Fruit fly (Drosophila melanogaster) whole organism, embryonic: ENCODE data around the gene Claspin.
A peak's percentile ranks its signal among the peaks of the same experiment; 100 is the strongest.

ENCODE experiments used
- CG10209 ChIP-seq: fragments of 200-800 bp; sonication (Bioruptor generic); optimal IDR thresholded peaks from 3 replicates; lab custom pipeline; 2017; ENCODE audit warnings: missing biosample characterization, mild to moderate bottlenecking, missing genetic modification characterization, missing genetic modification reagents
- CG10979 ChIP-seq: fragments of 200-800 bp; sonication (Bioruptor generic); optimal IDR thresholded peaks from 2 replicates; lab custom pipeline; 2018; ENCODE audit warnings: missing biosample characterization, mild to moderate bottlenecking, missing genetic modification characterization, moderate library complexity
- CG14441 ChIP-seq: fragments of 200-800 bp; sonication (Bioruptor generic); IDR thresholded peaks from 2 replicates; pipeline ENCODE4 v1.3.6; 2022; ENCODE audit warnings: missing biosample characterization, missing genetic modification characterization
- CG1529 ChIP-seq: fragments of 200-800 bp; sonication (Bioruptor generic); optimal IDR thresholded peaks from 3 replicates; lab custom pipeline; 2018; ENCODE audit warnings: missing biosample characterization, missing genetic modification characterization
- CG15514 ChIP-seq: fragments of 200-800 bp; sonication (Bioruptor generic); optimal IDR thresholded peaks from 3 replicates; lab custom pipeline; 2017; ENCODE audit warnings: missing biosample characterization, missing genetic modification characterization, mild to moderate bottlenecking, moderate library complexity, missing genetic modification reagents
- CG15696 ChIP-seq: fragments of 200-800 bp; sonication (Bioruptor generic); optimal IDR thresholded peaks from 2 replicates; lab custom pipeline; 2019; ENCODE audit warnings: missing biosample characterization, mild to moderate bottlenecking, missing genetic modification characterization, moderate library complexity
- CG17385 ChIP-seq: fragments of 200-800 bp; sonication (Bioruptor generic); optimal IDR thresholded peaks from 3 replicates; lab custom pipeline; 2018; ENCODE audit warnings: missing biosample characterization, mild to moderate bottlenecking, missing genetic modification characterization
- CG17612 ChIP-seq: fragments of 200-800 bp; sonication (Bioruptor generic); IDR thresholded peaks from 2 replicates; pipeline ENCODE4 v1.3.6; 2022; ENCODE audit warnings: missing biosample characterization, missing genetic modification characterization
- CG18262 ChIP-seq: fragments of 200-800 bp; optimal IDR thresholded peaks from 3 replicates; lab custom pipeline; 2019; ENCODE audit warnings: missing biosample characterization, mild to moderate bottlenecking, missing genetic modification characterization, moderate library complexity
- CG18764 ChIP-seq: fragments of 200-800 bp; sonication (Bioruptor generic); optimal IDR thresholded peaks from 3 replicates; lab custom pipeline; 2016; ENCODE audit warnings: missing biosample characterization, missing genetic modification characterization
- CG43689 ChIP-seq: fragments of 200-800 bp; sonication (Bioruptor generic); IDR thresholded peaks from 2 replicates; pipeline ENCODE4 v1.3.6; 2022; ENCODE audit warnings: missing biosample characterization, missing genetic modification characterization
- CG4617 ChIP-seq: fragments of 200-800 bp; sonication (Bioruptor generic); optimal IDR thresholded peaks from 3 replicates; lab custom pipeline; 2016; ENCODE audit warnings: missing biosample characterization, missing genetic modification characterization, borderline replicate concordance
- CG4820 ChIP-seq: fragments of 200-800 bp; sonication (Bioruptor generic); optimal IDR thresholded peaks from 3 replicates; lab custom pipeline; 2016; ENCODE audit warnings: missing biosample characterization, missing genetic modification characterization
- CG9609 ChIP-seq: fragments of 200-800 bp; sonication (Bioruptor generic); optimal IDR thresholded peaks from 3 replicates; lab custom pipeline; 2016; ENCODE audit warnings: missing biosample characterization, missing genetic modification characterization
- CG9727 ChIP-seq: fragments of 200-800 bp; sonication (Bioruptor generic); optimal IDR thresholded peaks from 3 replicates; lab custom pipeline; 2017; ENCODE audit warnings: missing biosample characterization, mild to moderate bottlenecking, missing genetic modification characterization
- HLHmδ ChIP-seq: fragments of 200-800 bp; sonication (Bioruptor generic); optimal IDR thresholded peaks from 2 replicates; lab custom pipeline; 2018; ENCODE audit warnings: missing biosample characterization, mild to moderate bottlenecking, missing genetic modification characterization, moderate library complexity
- Hsf ChIP-seq: fragments of 200-800 bp; sonication (Bioruptor generic); optimal IDR thresholded peaks from 3 replicates; lab custom pipeline; 2016; ENCODE audit warnings: missing biosample characterization, missing genetic modification characterization
- Meics ChIP-seq: fragments of 200-800 bp; sonication (Bioruptor generic); optimal IDR thresholded peaks from 2 replicates; lab custom pipeline; 2017; ENCODE audit warnings: missing biosample characterization, mild to moderate bottlenecking, missing genetic modification characterization
- NC2β ChIP-seq: fragments of 200-800 bp; sonication (Bioruptor generic); optimal IDR thresholded peaks from 2 replicates; lab custom pipeline; 2016; ENCODE audit warnings: missing biosample characterization, missing genetic modification characterization
- Pdp1 ChIP-seq, 2 experiments: fragments of 200-800 bp; sonication (Bioruptor generic); optimal IDR thresholded peaks; 3 replicates each; lab custom pipeline; 2016; ENCODE audit warnings: missing biosample characterization in 2 of 2, missing genetic modification characterization in 2 of 2, mild to moderate bottlenecking in 1 of 2, moderate library complexity in 1 of 2
- Ptx1 ChIP-seq: fragments of 200-800 bp; sonication (Bioruptor generic); IDR thresholded peaks from 2 replicates; pipeline ENCODE4 v1.3.6; 2022; ENCODE audit warnings: missing biosample characterization, missing genetic modification characterization
- Xrp1 ChIP-seq: fragments of 200-800 bp; sonication (Bioruptor generic); IDR thresholded peaks from 2 replicates; pipeline ENCODE4 v1.3.6; 2022; ENCODE audit warnings: missing biosample characterization, missing genetic modification characterization
- abd-A ChIP-seq: fragments of 200-800 bp; sonication (Bioruptor generic); optimal IDR thresholded peaks from 3 replicates; lab custom pipeline; 2019; ENCODE audit warnings: missing biosample characterization, mild to moderate bottlenecking, missing genetic modification characterization, moderate library complexity
- ap ChIP-seq: fragments of 200-800 bp; sonication (Bioruptor generic); IDR thresholded peaks from 2 replicates; pipeline ENCODE4 v1.3.6; 2022; ENCODE audit warnings: missing biosample characterization, missing genetic modification characterization
- bowl ChIP-seq: fragments of 200-800 bp; sonication (Bioruptor generic); IDR thresholded peaks from 2 replicates; pipeline ENCODE4 v1.3.6; 2022; ENCODE audit warnings: missing biosample characterization, missing genetic modification characterization
- caup ChIP-seq: fragments of 200-800 bp; sonication (Bioruptor generic); optimal IDR thresholded peaks from 3 replicates; lab custom pipeline; 2017; ENCODE audit warnings: missing biosample characterization, mild to moderate bottlenecking, missing genetic modification characterization, moderate library complexity; ENCODE audit not compliant: severe bottlenecking
- ci ChIP-seq: fragments of 200-800 bp; sonication (Bioruptor generic); IDR thresholded peaks from 3 replicates; pipeline ENCODE4 v1.3.6; 2022; ENCODE audit warnings: missing biosample characterization, missing genetic modification characterization
- crp ChIP-seq, 2 experiments: fragments of 200-800 bp; sonication (Bioruptor generic); optimal IDR thresholded peaks; 2 replicates in 1 of 2; 3 replicates in 1 of 2; lab custom pipeline; 2017; ENCODE audit warnings: missing biosample characterization in 2 of 2, missing genetic modification characterization in 2 of 2, mild to moderate bottlenecking in 1 of 2, moderate library complexity in 1 of 2
- cwo ChIP-seq: fragments of 200-800 bp; sonication (Bioruptor generic); optimal IDR thresholded peaks from 3 replicates; lab custom pipeline; 2017; ENCODE audit warnings: missing biosample characterization, missing genetic modification characterization, mild to moderate bottlenecking, moderate library complexity, missing genetic modification reagents
- dysf ChIP-seq: fragments of 200-800 bp; sonication (Bioruptor generic); IDR thresholded peaks from 3 replicates; pipeline ENCODE4 v1.3.6; 2022; ENCODE audit warnings: missing biosample characterization, missing genetic modification characterization
- ems ChIP-seq: fragments of 200-800 bp; sonication (Bioruptor generic); optimal IDR thresholded peaks from 3 replicates; lab custom pipeline; 2016; ENCODE audit warnings: missing biosample characterization, missing genetic modification characterization
- eve ChIP-seq, 2 experiments: fragments of >200 bp; optimal IDR thresholded peaks; 2 replicates each; lab custom pipeline; 2017; ENCODE audit warnings: missing biosample characterization in 2 of 2, missing genetic modification characterization in 2 of 2
- fd3F ChIP-seq: fragments of 200-800 bp; sonication (Bioruptor generic); optimal IDR thresholded peaks from 2 replicates; lab custom pipeline; 2018; ENCODE audit warnings: missing biosample characterization, mild to moderate bottlenecking, missing genetic modification characterization, moderate library complexity
- gsb-n ChIP-seq: fragments of 200-800 bp; sonication (Bioruptor generic); optimal IDR thresholded peaks from 3 replicates; lab custom pipeline; 2018; ENCODE audit warnings: missing biosample characterization, mild to moderate bottlenecking, missing genetic modification characterization
- gt ChIP-seq: fragments of 200-800 bp; sonication (Bioruptor generic); IDR thresholded peaks from 2 replicates; pipeline ENCODE4 v1.3.6; 2022; ENCODE audit warnings: missing biosample characterization, missing genetic modification characterization
- kah ChIP-seq: fragments of 200-800 bp; sonication (Bioruptor generic); optimal IDR thresholded peaks from 2 replicates; lab custom pipeline; 2018; ENCODE audit warnings: missing biosample characterization, mild to moderate bottlenecking, missing genetic modification characterization
- lmd ChIP-seq: fragments of 200-800 bp; sonication (Bioruptor generic); IDR thresholded peaks from 2 replicates; pipeline ENCODE4 v1.3.6; 2022; ENCODE audit warnings: missing biosample characterization, missing genetic modification characterization
- lola ChIP-seq, 3 experiments: fragments of >200 bp in 2 of 3; fragments of 200-800 bp in 1 of 3; sonication (Bioruptor generic) in 1 of 3; optimal IDR thresholded peaks; 2 replicates each; lab custom pipeline; 2017 to 2019; ENCODE audit warnings: missing biosample characterization in 3 of 3, missing genetic modification characterization in 3 of 3, mild to moderate bottlenecking in 1 of 3, moderate library complexity in 1 of 3
- p53 ChIP-seq: fragments of 200-800 bp; sonication (Bioruptor generic); optimal IDR thresholded peaks from 2 replicates; lab custom pipeline; 2016; ENCODE audit warnings: missing biosample characterization, missing genetic modification characterization
- pfk ChIP-seq: fragments of 200-800 bp; sonication (Bioruptor generic); optimal IDR thresholded peaks from 2 replicates; lab custom pipeline; 2018; ENCODE audit warnings: missing biosample characterization, mild to moderate bottlenecking, missing genetic modification characterization, moderate library complexity
- pros ChIP-seq: fragments of 200-800 bp; sonication (Bioruptor generic); optimal IDR thresholded peaks from 3 replicates; lab custom pipeline; 2019; ENCODE audit warnings: missing biosample characterization, mild to moderate bottlenecking, missing genetic modification characterization, moderate library complexity
- pum ChIP-seq: fragments of 200-800 bp; sonication (Bioruptor generic); optimal IDR thresholded peaks from 2 replicates; lab custom pipeline; 2016; ENCODE audit warnings: missing biosample characterization, missing genetic modification characterization
- scrt ChIP-seq: fragments of 200-800 bp; sonication (Bioruptor generic); optimal IDR thresholded peaks from 2 replicates; lab custom pipeline; 2018; ENCODE audit warnings: missing biosample characterization, mild to moderate bottlenecking, missing genetic modification characterization, moderate library complexity
- sd ChIP-seq: fragments of 200-800 bp; sonication (Bioruptor generic); optimal IDR thresholded peaks from 3 replicates; lab custom pipeline; 2018; ENCODE audit warnings: missing biosample characterization, mild to moderate bottlenecking, missing genetic modification characterization, moderate library complexity
- sens ChIP-seq: fragments of 200-800 bp; sonication (Bioruptor generic); peaks from one replicate; lab custom pipeline; 2016; ENCODE audit warnings: missing biosample characterization, missing genetic modification characterization
- seq ChIP-seq: fragments of 200-800 bp; sonication (Bioruptor generic); IDR thresholded peaks from 2 replicates; pipeline ENCODE4 v1.3.6; 2022; ENCODE audit warnings: missing biosample characterization, missing genetic modification characterization
- slou ChIP-seq: fragments of 200-800 bp; sonication (Bioruptor generic); optimal IDR thresholded peaks from 3 replicates; lab custom pipeline; 2016; ENCODE audit warnings: missing biosample characterization, missing genetic modification characterization
- sr ChIP-seq: fragments of 200-800 bp; sonication (Bioruptor generic); IDR thresholded peaks from 3 replicates; pipeline ENCODE4 v1.3.6; 2022; ENCODE audit warnings: missing biosample characterization, missing genetic modification characterization
- zen ChIP-seq: fragments of 200-800 bp; sonication (Bioruptor generic); optimal IDR thresholded peaks from 3 replicates; lab custom pipeline; 2018; ENCODE audit warnings: missing biosample characterization, mild to moderate bottlenecking, missing genetic modification characterization, moderate library complexity

The Claspin gene

dm6 chr3L:4296760-4297159, 16.5 kb upstream of the Claspin start (continued):
- TF ChIP-seq CG15514 (GFP tag; lab: Kevin White, UChicago) (no peak), lmd (GFP tag; lab: Robert Waterston, UW) (no peak), scrt (GFP tag; lab: Kevin White, UChicago) (no peak), Pdp1 (GFP tag; optimal IDR thresholded peaks at IDR 0.05; lab: Kevin White, UChicago) (peak in 1 of 2 experiments; percentile 39), Xrp1 (GFP tag; lab: Robert Waterston, UW) (no peak), CG10209 (GFP tag; lab: Kevin White, UChicago) (no peak), CG9609 (GFP tag; lab: Kevin White, UChicago) (no peak), pros (GFP tag; lab: Kevin White, UChicago) (peak; percentile 42), CG15696 (no peak), sr (GFP tag; lab: Robert Waterston, UW) (0 out of 3 replicates have a peak, but pooled peaks have one; percentile 32), CG1529 (GFP tag; lab: Kevin White, UChicago) (no peak), Hsf (GFP tag; lab: Kevin White, UChicago) (no peak)

- no peak for TF ChIP-seq dysf (GFP tag; lab: Robert Waterston, UW)
- no peak for TF ChIP-seq cwo (GFP tag; lab: Kevin White, UChicago)
- no peak for TF ChIP-seq kah
- TF ChIP-seq ap: no peak
- no peak for TF ChIP-seq CG17385 (GFP tag; lab: Kevin White, UChicago)
- no peak for TF ChIP-seq caup
- no peak for TF ChIP-seq pum (GFP tag; lab: Kevin White, UChicago)
- TF ChIP-seq zen (tag; lab: Kevin White, UChicago): no peak
- TF ChIP-seq CG17612: no peak
- TF ChIP-seq p53 (GFP tag; lab: Kevin White, UChicago): no peak
- no peak for TF ChIP-seq pfk (GFP tag; lab: Kevin White, UChicago)
- TF ChIP-seq CG9727 (GFP tag; lab: Kevin White, UChicago): no peak
- TF ChIP-seq gt (GFP tag; lab: Robert Waterston, UW): no peak
- no peak for TF ChIP-seq CG43689 (GFP tag; lab: Robert Waterston, UW)
- no peak for TF ChIP-seq sd (tag; lab: Kevin White, UChicago)
- TF ChIP-seq abd-A (tag; lab: Kevin White, UChicago): no peak
- no peak for TF ChIP-seq HLHmδ
- TF ChIP-seq CG4820 (GFP tag; lab: Kevin White, UChicago): no peak
- peak; percentile 29 for TF ChIP-seq CG18262
- TF ChIP-seq ci (GFP tag; lab: Robert Waterston, UW): no peak
- TF ChIP-seq CG10979 (tag; lab: Kevin White, UChicago): peak; percentile 27
- TF ChIP-seq bowl (GFP tag; lab: Robert Waterston, UW): no peak
- TF ChIP-seq slou (GFP tag; lab: Kevin White, UChicago): no peak
- no peak for TF ChIP-seq CG9609 (GFP tag; lab: Kevin White, UChicago)
- no peak for TF ChIP-seq CG18764 (GFP tag; lab: Kevin White, UChicago)
- no peak for TF ChIP-seq Meics (GFP tag; lab: Kevin White, UChicago)
- no peak for TF ChIP-seq CG14441 (GFP tag; lab: Robert Waterston, UW)
- peak; percentile 71 for TF ChIP-seq sens (GFP tag; lab: Kevin White, UChicago)
- TF ChIP-seq ems (GFP tag; lab: Kevin White, UChicago): no peak
- TF ChIP-seq fd3F: no peak
- no peak for TF ChIP-seq crp (GFP tag; optimal IDR thresholded peaks at IDR 0.05; lab: Kevin White, UChicago)
- TF ChIP-seq NC2β: no peak
- TF ChIP-seq seq (GFP tag; lab: Robert Waterston, UW): no peak
- TF ChIP-seq gsb-n: peak; percentile 22
- TF ChIP-seq eve (GFP tag; optimal IDR thresholded peaks at IDR 0.05; lab: Kevin White, UChicago): no peak
- TF ChIP-seq Ptx1: no peak
- TF ChIP-seq lola (GFP tag; optimal IDR thresholded peaks at IDR 0.05; lab: Kevin White, UChicago): peak in 1 of 3 experiments; percentile 8
- TF ChIP-seq CG4617 (GFP tag; lab: Kevin White, UChicago): no peak
Observed at dm6 chr3L:4302088-4302487, 11.2 kb upstream of the Claspin start.
